Fruit fly (Drosophila melanogaster): ENCODE measurements around the gene bdl.

Gene bdl

DNA sequence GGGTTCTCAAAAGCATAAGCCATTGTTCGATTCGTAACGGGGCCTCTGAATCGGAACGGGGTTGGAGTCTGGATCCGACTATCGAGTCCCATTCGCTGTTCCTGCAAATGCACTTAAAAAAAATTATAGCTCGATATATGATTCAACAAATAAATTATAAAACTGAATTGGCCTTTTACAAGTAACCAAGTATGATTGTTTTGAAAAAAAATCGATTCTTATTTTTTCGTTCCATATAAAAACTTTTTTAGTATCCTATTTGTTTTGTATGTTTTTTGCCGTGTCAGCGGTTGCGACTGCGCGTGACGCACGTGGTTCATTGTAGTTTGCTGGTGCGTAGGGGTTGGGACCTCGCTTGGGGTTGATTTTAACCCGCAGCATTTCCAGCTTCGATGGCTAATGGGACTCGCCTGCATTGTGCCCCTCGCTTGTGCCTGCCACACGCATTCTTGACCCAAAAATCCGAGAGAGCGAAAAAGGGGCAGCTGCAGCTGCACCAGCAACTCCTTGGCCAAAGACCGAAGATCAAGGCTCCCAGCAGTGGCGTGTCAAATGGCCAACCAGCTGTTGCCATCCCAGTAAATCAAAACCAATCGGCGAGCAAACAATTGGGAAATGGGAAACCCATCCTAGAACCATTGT lies 26.4 kb downstream of the bdl start (continued):
- TF ChIP-seq Hr78 (GFP tag; optimal IDR thresholded peaks at IDR 0.05), result no peak
- TF ChIP-seq Chrac-16 (GFP tag; optimal IDR thresholded peaks at IDR 0.05), result peak; percentile 73
- peak; percentile 37 for TF ChIP-seq CHES-1-like (GFP tag; optimal IDR thresholded peaks at IDR 0.05)
- TF ChIP-seq Nf-YB (GFP tag; optimal IDR thresholded peaks at IDR 0.05), result peak; percentile 63
- TF ChIP-seq sisA (GFP tag; IDR thresholded peaks at IDR 0.05), result peak; percentile 45; the same call in 1 of the 2 replicates
- TF ChIP-seq CG2889 (GFP tag; IDR thresholded peaks at IDR 0.05), result no peak
- TF ChIP-seq fd96Cb (tag; optimal IDR thresholded peaks at IDR 0.05), result peak; percentile 70
- no peak for TF ChIP-seq CrebB (tag; optimal IDR thresholded peaks at IDR 0.05)
- no peak for TF ChIP-seq CG4854 (GFP tag; optimal IDR thresholded peaks at IDR 0.05)
- TF ChIP-seq fd64A (GFP tag; optimal IDR thresholded peaks at IDR 0.05), result no peak
- TF ChIP-seq CG10979 (tag; optimal IDR thresholded peaks at IDR 0.05), result peak; percentile 91
- TF ChIP-seq nom (GFP tag; optimal IDR thresholded peaks at IDR 0.05), result no peak
- TF ChIP-seq twi (tag; optimal IDR thresholded peaks at IDR 0.05), result peak; percentile 80
- TF ChIP-seq D (optimal IDR thresholded peaks at IDR 0.05), result peak; percentile 40
- peak; percentile 77 for TF ChIP-seq D (GFP tag; optimal IDR thresholded peaks at IDR 0.05)
- no peak for TF ChIP-seq lbe (GFP tag; optimal IDR thresholded peaks at IDR 0.05)
- TF ChIP-seq CG1647 (GFP tag; optimal IDR thresholded peaks at IDR 0.05), result no peak
- TF ChIP-seq trem (tag; optimal IDR thresholded peaks at IDR 0.05), result peak; percentile 83
- no peak for TF ChIP-seq nerfin-2 (GFP tag; IDR thresholded peaks at IDR 0.05; ENCODE audit: partially characterized antibody)
- no peak for TF ChIP-seq Lhr (GFP tag; optimal IDR thresholded peaks at IDR 0.05)
- TF ChIP-seq Ptx1 (GFP tag; IDR thresholded peaks at IDR 0.05), result peak; percentile 44; the same call in 1 of the 2 replicates
- peak; percentile 44 for TF ChIP-seq NC2α (GFP tag; optimal IDR thresholded peaks at IDR 0.05)
- TF ChIP-seq CG16815 (GFP tag; optimal IDR thresholded peaks at IDR 0.05), result peak; percentile 85
- no peak for TF ChIP-seq CG12659 (GFP tag; optimal IDR thresholded peaks at IDR 0.05)
- peak; percentile 16 for TF ChIP-seq CG2875 (GFP tag; optimal IDR thresholded peaks at IDR 0.05)
- TF ChIP-seq trh (GFP tag; optimal IDR thresholded peaks at IDR 0.05), result no peak
- peak; percentile 62 for TF ChIP-seq bab2 (GFP tag; optimal IDR thresholded peaks at IDR 0.05)
- TF ChIP-seq bcd (GFP tag; optimal IDR thresholded peaks at IDR 0.05), result peak; percentile 43
- peak; percentile 37 for TF ChIP-seq kni (GFP tag; optimal IDR thresholded peaks at IDR 0.05)
- TF ChIP-seq CG10366 (GFP tag; IDR thresholded peaks at IDR 0.05), result 0 out of 2 replicates have a peak, but pooled peaks have one; percentile 9
- peak; percentile 91 for TF ChIP-seq zfh1 (GFP tag; IDR thresholded peaks at IDR 0.05)
- TF ChIP-seq CG14860 (GFP tag; IDR thresholded peaks at IDR 0.05; ENCODE audit: partially characterized antibody), result no peak
- TF ChIP-seq Ets65A (GFP tag), result peak; percentile 89
- peak; percentile 86 for TF ChIP-seq gcm (GFP tag; optimal IDR thresholded peaks at IDR 0.05)
- no peak for TF ChIP-seq gsb (GFP tag; IDR thresholded peaks at IDR 0.05)
- TF ChIP-seq CG11723 (GFP tag; optimal IDR thresholded peaks at IDR 0.05), result peak; percentile 9
- TF ChIP-seq kah (GFP tag; optimal IDR thresholded peaks at IDR 0.05), result no peak
- no peak for TF ChIP-seq CG15479 (GFP tag; optimal IDR thresholded peaks at IDR 0.05)
- TF ChIP-seq usp (GFP tag; optimal IDR thresholded peaks at IDR 0.05), result no peak
- peak; percentile 14 for TF ChIP-seq HLHmδ (GFP tag; optimal IDR thresholded peaks at IDR 0.05)
- TF ChIP-seq CG11560 (tag; IDR thresholded peaks at IDR 0.05), result no peak
- no peak for TF ChIP-seq ato (GFP tag; IDR thresholded peaks at IDR 0.05; ENCODE audit: partially characterized antibody)
- TF ChIP-seq row (GFP tag; IDR thresholded peaks at IDR 0.05), result peak; percentile 82
- no peak for TF ChIP-seq scrt (GFP tag; optimal IDR thresholded peaks at IDR 0.05)
- peak; percentile 15 for TF ChIP-seq CG12942 (GFP tag; optimal IDR thresholded peaks at IDR 0.05)
- peak; percentile 37 for TF ChIP-seq Dad (GFP tag; optimal IDR thresholded peaks at IDR 0.05)
- TF ChIP-seq br (optimal IDR thresholded peaks at IDR 0.05), result no peak
- TF ChIP-seq CG32767 (GFP tag; IDR thresholded peaks at IDR 0.05), result 0 out of 2 replicates have a peak, but pooled peaks have one; percentile 24
- TF ChIP-seq jing (GFP tag; optimal IDR thresholded peaks at IDR 0.05), result peak; percentile 5
- peak; percentile 25 for TF ChIP-seq CG30431 (GFP tag; optimal IDR thresholded peaks at IDR 0.05)

Measured in whole organism, embryonic.